Fruit fly (Drosophila melanogaster) whole organism, embryonic: ENCODE data around the gene Hsdl2.

Source experiments
- Bdp1 ChIP-seq: fragments of 200-800 bp; sonication (Bioruptor generic); optimal IDR thresholded peaks from 3 replicates; lab custom pipeline; 2016; ENCODE audit warnings: missing biosample characterization, missing genetic modification characterization
- CG13894 ChIP-seq: fragments of 200-800 bp; sonication (Bioruptor generic); optimal IDR thresholded peaks from 3 replicates; lab custom pipeline; 2018; ENCODE audit warnings: missing biosample characterization, mild to moderate bottlenecking, missing genetic modification characterization, moderate library complexity
- CG3065 ChIP-seq: fragments of 200-800 bp; sonication (Bioruptor generic); optimal IDR thresholded peaks from 2 replicates; lab custom pipeline; 2016; ENCODE audit warnings: missing biosample characterization, missing genetic modification characterization
- CG8765 ChIP-seq: fragments of 200-800 bp; sonication (Bioruptor generic); IDR thresholded peaks from 2 replicates; pipeline ENCODE4 v1.3.6; 2022; ENCODE audit warnings: missing biosample characterization, missing genetic modification characterization
- Fer2 ChIP-seq: fragments of 200-800 bp; sonication (Bioruptor generic); optimal IDR thresholded peaks from 2 replicates; lab custom pipeline; 2018; ENCODE audit warnings: missing biosample characterization, mild to moderate bottlenecking, missing genetic modification characterization, moderate library complexity
- bigmax ChIP-seq: fragments of 200-800 bp; sonication (Bioruptor generic); optimal IDR thresholded peaks from 2 replicates; lab custom pipeline; 2018; ENCODE audit warnings: missing biosample characterization, mild to moderate bottlenecking, missing genetic modification characterization
- gsb ChIP-seq: fragments of 200-800 bp; sonication (Bioruptor generic); IDR thresholded peaks from 2 replicates; pipeline ENCODE4 v1.3.6; 2022; ENCODE audit warnings: missing biosample characterization, missing genetic modification characterization
- z ChIP-seq: fragments of 200-800 bp; sonication (Bioruptor generic); IDR thresholded peaks from 3 replicates; pipeline ENCODE4 v1.3.6; 2022; ENCODE audit warnings: missing biosample characterization, missing genetic modification characterization

DNA sequence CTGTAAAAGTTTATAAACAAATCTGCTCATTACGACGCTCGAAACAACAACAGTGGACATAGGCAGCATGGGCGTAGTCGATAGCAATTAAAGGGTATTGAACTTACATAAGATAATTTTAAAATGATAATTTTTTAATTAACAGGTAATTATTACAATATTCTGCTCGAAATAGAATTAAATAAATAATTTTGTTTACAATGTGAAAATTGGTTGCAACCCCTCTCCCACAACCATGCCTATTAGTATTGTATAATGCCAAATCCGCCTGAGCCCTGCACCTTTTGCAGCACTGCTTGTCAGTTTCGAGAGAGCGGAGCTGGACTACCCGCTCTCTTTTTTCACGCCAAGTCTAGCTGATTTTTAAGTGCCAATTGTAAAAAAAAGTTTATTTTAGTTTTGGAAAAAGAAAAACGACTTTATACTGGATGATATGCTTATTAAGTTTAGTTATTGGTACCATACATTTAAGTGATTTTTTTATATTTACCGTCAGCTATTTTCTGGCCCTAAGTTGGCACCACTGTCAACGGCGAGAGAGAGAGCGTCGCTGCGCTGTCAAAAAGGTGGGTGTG lies 41.2 kb upstream of the Hsdl2 start, which contains the start of the genes CG5611 and Mtl:
- peak; percentile 100 for TF ChIP-seq Fer2 (tag; lab: Kevin White, UChicago)
- TF ChIP-seq CG8765 (GFP tag; lab: Robert Waterston, UW), result peak; percentile 100
- peak; percentile 99 for TF ChIP-seq CG3065 (GFP tag; lab: Kevin White, UChicago)
- TF ChIP-seq z, result peak; percentile 87
- TF ChIP-seq gsb, result peak; percentile 100
- TF ChIP-seq bigmax, result peak; percentile 84
- peak; percentile 99 for TF ChIP-seq CG13894
- TF ChIP-seq Bdp1 (GFP tag; lab: Kevin White, UChicago), result peak; percentile 93
